Worm (Caenorhabditis elegans) whole organism, L1 larva: ENCODE results near the gene F57A8.1.

Source experiments
- aly-2 ChIP-seq: fragments of 150-350 bp; optimal IDR thresholded peaks from 2 replicates; lab custom pipeline; 2014; ENCODE audit warnings: missing biosample characterization, missing genetic modification characterization
- ceh-63 ChIP-seq: fragments of 200-800 bp; sonication (Bioruptor generic); optimal IDR thresholded peaks from 2 replicates; lab custom pipeline; 2018; ENCODE audit warnings: mild to moderate bottlenecking, missing genetic modification characterization, missing compliant biosample characterization
- egl-27 ChIP-seq, 2 experiments: fragments of 150-350 bp in 1 of 2; sonication (generic microtip); optimal IDR thresholded peaks; 3 replicates each; lab custom pipeline; 2017 to 2018; ENCODE audit warnings: missing biosample characterization in 2 of 2, missing genetic modification characterization in 2 of 2, missing genetic modification reagents in 2 of 2
- ets-5 ChIP-seq: fragments of 200-800 bp; sonication (Bioruptor generic); IDR thresholded peaks from 2 replicates; pipeline ENCODE4 v1.3.6; 2022; ENCODE audit warnings: missing genetic modification characterization, missing compliant biosample characterization
- hlh-4 ChIP-seq: sonication (generic microtip); optimal IDR thresholded peaks from 2 replicates; lab custom pipeline; 2016; ENCODE audit warnings: mild to moderate bottlenecking, missing genetic modification characterization, missing compliant biosample characterization
- lin-15B ChIP-seq: fragments of 150-350 bp; sonication (generic microtip); optimal IDR thresholded peaks from 3 replicates; lab custom pipeline; 2014; ENCODE audit warnings: missing biosample characterization, missing genetic modification characterization
- nhr-76 ChIP-seq: sonication (generic microtip); optimal IDR thresholded peaks from 2 replicates; lab custom pipeline; 2017; ENCODE audit warnings: missing biosample characterization, missing genetic modification characterization
- pqm-1 ChIP-seq: sonication (generic microtip); optimal IDR thresholded peaks from 3 replicates; lab custom pipeline; 2017; ENCODE audit warnings: missing biosample characterization, missing genetic modification characterization
- rnt-1 ChIP-seq: sonication (generic microtip); optimal IDR thresholded peaks from 2 replicates; lab custom pipeline; 2016; ENCODE audit warnings: mild to moderate bottlenecking, missing genetic modification characterization, moderate library complexity, missing compliant biosample characterization
- skn-1 ChIP-seq: fragments of 150-350 bp; optimal IDR thresholded peaks from 2 replicates; lab custom pipeline; 2014; ENCODE audit warnings: missing biosample characterization, missing genetic modification characterization
- unc-130 ChIP-seq: fragments of 150-350 bp; optimal IDR thresholded peaks from 2 replicates; lab custom pipeline; 2017; ENCODE audit warnings: missing biosample characterization, missing genetic modification characterization, inconsistent platforms
- ztf-11 ChIP-seq, 2 experiments: sonication (generic microtip); optimal IDR thresholded peaks; 2 replicates each; lab custom pipeline; 2016 to 2017; ENCODE audit warnings: missing genetic modification characterization in 2 of 2, missing biosample characterization in 1 of 2, missing compliant biosample characterization in 1 of 2

- TF ChIP-seq aly-2 (tag; lab: Kevin White, UChicago), result no peak
- TF ChIP-seq egl-27 (tag; optimal IDR thresholded peaks at IDR 0.05; lab: Kevin White, UChicago), result no peak
- TF ChIP-seq unc-130 (tag; lab: Kevin White, UChicago), result no peak
- no peak for TF ChIP-seq pqm-1 (tag; lab: Kevin White, UChicago)
- TF ChIP-seq skn-1, result no peak
- TF ChIP-seq ceh-63 (GFP tag; lab: Kevin White, UChicago), result no peak
- TF ChIP-seq nhr-76 (tag; lab: Kevin White, UChicago), result no peak
- no peak for TF ChIP-seq ztf-11 (tag; optimal IDR thresholded peaks at IDR 0.05; lab: Kevin White, UChicago)
- no peak for TF ChIP-seq lin-15B
- no peak for TF ChIP-seq hlh-4
- TF ChIP-seq ets-5 (GFP tag; lab: Robert Waterston, UW), result no peak
- TF ChIP-seq rnt-1 (tag; lab: Kevin White, UChicago), result no peak
Measured at ce11 chrV:10002720-10003119, 34.4 kb upstream of the F57A8.1 start.
